Worm (Caenorhabditis elegans): Measurements from ENCODE around the gene nspd-6.

DNA sequence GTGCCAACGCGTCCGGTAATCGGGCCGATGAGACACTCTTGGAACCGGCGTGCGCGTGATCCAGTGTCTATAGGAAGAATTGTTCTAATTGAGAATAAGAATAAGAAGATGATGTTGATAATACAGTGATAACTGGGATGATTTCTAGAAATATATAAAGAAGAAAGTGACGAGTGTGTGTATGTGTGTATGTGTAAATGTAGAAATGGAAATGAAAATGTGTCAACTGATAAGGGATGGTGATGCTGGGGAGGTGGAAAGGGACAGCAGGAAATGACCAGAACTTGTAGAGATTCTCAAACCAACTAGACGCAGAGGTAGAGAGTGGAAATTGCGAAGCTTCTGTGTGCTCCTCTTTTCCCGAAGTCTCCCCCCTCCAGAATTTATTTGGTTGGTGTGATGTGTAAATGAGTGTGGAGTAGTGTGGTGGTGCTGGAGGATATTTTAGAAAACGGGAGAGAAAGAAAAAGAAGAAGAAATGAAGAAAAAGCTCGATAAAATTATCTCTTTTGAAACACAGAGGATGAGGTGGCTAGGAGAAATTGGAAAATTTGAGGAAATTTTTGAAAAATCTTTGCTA, 31.6 kb downstream of the nspd-6 start:
- no peak for TF ChIP-seq flt-1 (GFP tag; IDR thresholded peaks at IDR 0.05)
- no peak for TF ChIP-seq ets-7 (tag; optimal IDR thresholded peaks at IDR 0.05)
- TF ChIP-seq hmg-4 (GFP tag; optimal IDR thresholded peaks at IDR 0.05), result no peak
- TF ChIP-seq ama-1 (optimal IDR thresholded peaks at IDR 0.05), result no peak
- TF ChIP-seq tbx-11 (GFP tag; IDR thresholded peaks at IDR 0.05), result no peak
